Worm (Caenorhabditis elegans): ENCODE measurements around the gene dmsr-16.

dmsr-16 gene

ce11 chrV:6787906-6788430 is 20.9 kb downstream of the dmsr-16 start, which contains the start of gene ZC404.2:
ZC404.2 (plus strand) TSS chrV:6787952.
- no peak for TF ChIP-seq W03F9.2 (tag; optimal IDR thresholded peaks at IDR 0.05)
- TF ChIP-seq dao-5 (tag; optimal IDR thresholded peaks at IDR 0.05), result no peak

- TF ChIP-seq him-1 (tag; optimal IDR thresholded peaks at IDR 0.05) (peak; percentile 48), W03F9.2 (tag; optimal IDR thresholded peaks at IDR 0.05) (peak; percentile 75), dao-5 (tag; optimal IDR thresholded peaks at IDR 0.05) (no peak)
These were observed 23.9 kb downstream of the dmsr-16 start, which contains the start of the genes spn-4 and spe-39 for ce11 chrV:6784853-6785492. spn-4 (minus strand) TSS chrV:6784903. spe-39 (plus strand) TSS chrV:6785451.

- TF ChIP-seq W03F9.2 (tag; optimal IDR thresholded peaks at IDR 0.05) (no peak), him-1 (tag; optimal IDR thresholded peaks at IDR 0.05) (no peak), dao-5 (tag; optimal IDR thresholded peaks at IDR 0.05) (no peak)
These were observed 25.7 kb downstream of the dmsr-16 start for ce11 chrV:6783044-6783625.

- TF ChIP-seq dao-5 (tag; optimal IDR thresholded peaks at IDR 0.05) (no peak), W03F9.2 (tag; optimal IDR thresholded peaks at IDR 0.05) (no peak), him-1 (tag; optimal IDR thresholded peaks at IDR 0.05) (no peak)
These were observed 26.6 kb downstream of the dmsr-16 start for ce11 chrV:6782260-6782659.

- TF ChIP-seq W03F9.2 (tag; optimal IDR thresholded peaks at IDR 0.05) (no peak), him-1 (tag; optimal IDR thresholded peaks at IDR 0.05) (no peak), dao-5 (tag; optimal IDR thresholded peaks at IDR 0.05) (no peak)
These were observed 28.2 kb downstream of the dmsr-16 start for ce11 chrV:6780676-6781075.

ce11 chrV:6780166-6780565 is 28.7 kb downstream of the dmsr-16 start, which contains the start of gene ZC404.15:
ZC404.15 (plus strand) TSS chrV:6780466.
- TF ChIP-seq dao-5 (tag; optimal IDR thresholded peaks at IDR 0.05), result no peak
- TF ChIP-seq W03F9.2 (tag; optimal IDR thresholded peaks at IDR 0.05), result no peak
- TF ChIP-seq him-1 (tag; optimal IDR thresholded peaks at IDR 0.05), result no peak

ce11 chrV:6778457-6778856 is 30.4 kb downstream of the dmsr-16 start:
- TF ChIP-seq him-1 (tag; optimal IDR thresholded peaks at IDR 0.05), result no peak
- no peak for TF ChIP-seq W03F9.2 (tag; optimal IDR thresholded peaks at IDR 0.05)
- TF ChIP-seq dao-5 (tag; optimal IDR thresholded peaks at IDR 0.05), result no peak

ce11 chrV:6775708-6776107 is 33.2 kb downstream of the dmsr-16 start, which contains the start of gene srh-28:
srh-28 (minus strand) TSS chrV:6775808.
- no peak for TF ChIP-seq him-1 (tag; optimal IDR thresholded peaks at IDR 0.05)
- TF ChIP-seq dao-5 (tag; optimal IDR thresholded peaks at IDR 0.05), result no peak
- no peak for TF ChIP-seq W03F9.2 (tag; optimal IDR thresholded peaks at IDR 0.05)

- TF ChIP-seq W03F9.2 (tag; optimal IDR thresholded peaks at IDR 0.05) (no peak), him-1 (tag; optimal IDR thresholded peaks at IDR 0.05) (no peak), dao-5 (tag; optimal IDR thresholded peaks at IDR 0.05) (no peak)
These were observed 35.1 kb downstream of the dmsr-16 start, which contains the start of gene ZC404.16 for ce11 chrV:6773735-6774134. ZC404.16 (minus strand) TSS chrV:6773835.

- TF ChIP-seq dao-5 (tag; optimal IDR thresholded peaks at IDR 0.05) (no peak), W03F9.2 (tag; optimal IDR thresholded peaks at IDR 0.05) (no peak), him-1 (tag; optimal IDR thresholded peaks at IDR 0.05) (no peak)
These were observed 37.2 kb downstream of the dmsr-16 start, which contains the start of gene srh-30 for ce11 chrV:6771645-6772044. srh-30 (minus strand) TSS chrV:6771745.

ce11 chrV:6769440-6769839 is 39.4 kb downstream of the dmsr-16 start:
- no peak for TF ChIP-seq W03F9.2 (tag; optimal IDR thresholded peaks at IDR 0.05)
- TF ChIP-seq him-1 (tag; optimal IDR thresholded peaks at IDR 0.05), result no peak
- no peak for TF ChIP-seq dao-5 (tag; optimal IDR thresholded peaks at IDR 0.05)

- no peak for TF ChIP-seq dao-5 (tag; optimal IDR thresholded peaks at IDR 0.05)
- TF ChIP-seq W03F9.2 (tag; optimal IDR thresholded peaks at IDR 0.05), result no peak
- no peak for TF ChIP-seq him-1 (tag; optimal IDR thresholded peaks at IDR 0.05)
These were observed 40.4 kb downstream of the dmsr-16 start, which contains the start of the genes T25F10.1 and clik-1 for ce11 chrV:6768452-6768929. T25F10.1 (plus strand) TSS chrV:6768502. clik-1 (minus strand) TSS chrV:6768732.

ce11 chrV:6767576-6767975 is 41.3 kb downstream of the dmsr-16 start:
- no peak for TF ChIP-seq dao-5 (tag; optimal IDR thresholded peaks at IDR 0.05)
- TF ChIP-seq W03F9.2 (tag; optimal IDR thresholded peaks at IDR 0.05), result no peak
- no peak for TF ChIP-seq him-1 (tag; optimal IDR thresholded peaks at IDR 0.05)

- no peak for TF ChIP-seq him-1 (tag; optimal IDR thresholded peaks at IDR 0.05)
- no peak for TF ChIP-seq dao-5 (tag; optimal IDR thresholded peaks at IDR 0.05)
- no peak for TF ChIP-seq W03F9.2 (tag; optimal IDR thresholded peaks at IDR 0.05)
These were observed 43.9 kb downstream of the dmsr-16 start, which contains the start of gene bbs-8 for ce11 chrV:6764972-6765371. bbs-8 (minus strand) TSS chrV:6765072.

Data from whole organism, L4/young adult.